Worm (Caenorhabditis elegans): ENCODE data around the gene glb-4.

ce11 chrII:11153080-11153479, 42.1 kb upstream of the glb-4 start:
- TF ChIP-seq mec-3 (tag; optimal IDR thresholded peaks at IDR 0.05; ENCODE audit: borderline replicate concordance) (no peak), ceh-34 (tag; optimal IDR thresholded peaks at IDR 0.05) (no peak), ahr-1 (tag; optimal IDR thresholded peaks at IDR 0.05) (no peak), pqm-1 (tag; optimal IDR thresholded peaks at IDR 0.05) (no peak), Y22D7AL.16 (tag; optimal IDR thresholded peaks at IDR 0.05) (no peak)

Data from whole organism, late embryonic.